Fruit fly (Drosophila melanogaster) whole organism, embryonic: ENCODE data around the gene CG18557.

Source experiments
- Bgb ChIP-seq: fragments of 200-800 bp; sonication (Bioruptor generic); IDR thresholded peaks from 2 replicates; pipeline ENCODE4 v1.3.6; 2022; ENCODE audit warnings: missing biosample characterization, missing genetic modification characterization; ENCODE audit not compliant: partially characterized antibody
- CG10565 ChIP-seq: fragments of 200-800 bp; sonication (Bioruptor generic); optimal IDR thresholded peaks from 3 replicates; lab custom pipeline; 2016; ENCODE audit warnings: missing biosample characterization, mild to moderate bottlenecking, missing genetic modification characterization
- CG12391 ChIP-seq: fragments of 200-800 bp; sonication (Bioruptor generic); optimal IDR thresholded peaks from 3 replicates; lab custom pipeline; 2018; ENCODE audit warnings: missing biosample characterization, mild to moderate bottlenecking, missing genetic modification characterization, moderate library complexity
- CG12769 ChIP-seq: fragments of 200-800 bp; sonication (Bioruptor generic); optimal IDR thresholded peaks from 2 replicates; lab custom pipeline; 2019; ENCODE audit warnings: missing biosample characterization, mild to moderate bottlenecking, missing genetic modification characterization, moderate library complexity
- CG13894 ChIP-seq: fragments of 200-800 bp; sonication (Bioruptor generic); optimal IDR thresholded peaks from 3 replicates; lab custom pipeline; 2018; ENCODE audit warnings: missing biosample characterization, mild to moderate bottlenecking, missing genetic modification characterization, moderate library complexity
- CG15479 ChIP-seq: fragments of 200-800 bp; sonication (Bioruptor generic); optimal IDR thresholded peaks from 3 replicates; lab custom pipeline; 2019; ENCODE audit warnings: missing biosample characterization, mild to moderate bottlenecking, missing genetic modification characterization, moderate library complexity
- CG18476 ChIP-seq: fragments of 200-800 bp; sonication (Bioruptor generic); optimal IDR thresholded peaks from 2 replicates; lab custom pipeline; 2016; ENCODE audit warnings: missing biosample characterization, mild to moderate bottlenecking, missing genetic modification characterization
- CG18764 ChIP-seq: fragments of 200-800 bp; sonication (Bioruptor generic); optimal IDR thresholded peaks from 3 replicates; lab custom pipeline; 2016; ENCODE audit warnings: missing biosample characterization, missing genetic modification characterization
- CG3838 ChIP-seq: fragments of 200-800 bp; sonication (Bioruptor generic); optimal IDR thresholded peaks from 3 replicates; lab custom pipeline; 2016; ENCODE audit warnings: missing biosample characterization, missing genetic modification characterization
- CG4328 ChIP-seq: fragments of 200-800 bp; sonication (Bioruptor generic); optimal IDR thresholded peaks from 3 replicates; lab custom pipeline; 2017; ENCODE audit warnings: missing biosample characterization, missing genetic modification reagents, missing genetic modification characterization
- CG4360 ChIP-seq: fragments of 200-800 bp; sonication (Bioruptor generic); IDR thresholded peaks from 2 replicates; pipeline ENCODE4 v1.3.6; 2022; ENCODE audit warnings: missing biosample characterization, missing genetic modification characterization
- CG43689 ChIP-seq: fragments of 200-800 bp; sonication (Bioruptor generic); IDR thresholded peaks from 2 replicates; pipeline ENCODE4 v1.3.6; 2022; ENCODE audit warnings: missing biosample characterization, missing genetic modification characterization
- CG5180 ChIP-seq: fragments of 200-800 bp; sonication (Bioruptor generic); optimal IDR thresholded peaks from 3 replicates; lab custom pipeline; 2017; ENCODE audit warnings: missing biosample characterization, missing genetic modification characterization, mild to moderate bottlenecking, moderate library complexity, missing genetic modification reagents
- CG5953 ChIP-seq: fragments of 200-800 bp; sonication (Bioruptor generic); IDR thresholded peaks from 2 replicates; pipeline ENCODE4 v1.3.6; 2022; ENCODE audit warnings: missing biosample characterization, missing genetic modification characterization
- CG9437 ChIP-seq: fragments of 200-800 bp; sonication (Bioruptor generic); optimal IDR thresholded peaks from 2 replicates; lab custom pipeline; 2018; ENCODE audit warnings: missing biosample characterization, mild to moderate bottlenecking, missing genetic modification characterization
- CG9932 ChIP-seq: fragments of 200-800 bp; sonication (Bioruptor generic); IDR thresholded peaks from 2 replicates; pipeline ENCODE4 v1.3.6; 2022; ENCODE audit warnings: missing biosample characterization, missing genetic modification characterization
- CoRest ChIP-seq: fragments of 200-800 bp; sonication (Bioruptor generic); optimal IDR thresholded peaks from 3 replicates; lab custom pipeline; 2018; ENCODE audit warnings: missing biosample characterization, mild to moderate bottlenecking, missing genetic modification characterization, moderate library complexity
- Deaf1 ChIP-seq: fragments of 200-800 bp; optimal IDR thresholded peaks from 3 replicates; lab custom pipeline; 2019; ENCODE audit warnings: missing biosample characterization, mild to moderate bottlenecking, missing genetic modification characterization, moderate library complexity
- Dek ChIP-seq: fragments of 200-800 bp; sonication (Bioruptor generic); optimal IDR thresholded peaks from 3 replicates; lab custom pipeline; 2019; ENCODE audit warnings: missing biosample characterization, mild to moderate bottlenecking, missing genetic modification characterization, moderate library complexity
- E2f1 ChIP-seq: fragments of 200-800 bp; sonication (Bioruptor generic); IDR thresholded peaks from 2 replicates; pipeline ENCODE4 v1.3.6; 2022; ENCODE audit warnings: missing biosample characterization, missing genetic modification characterization
- Hey ChIP-seq: fragments of 200-800 bp; sonication (Bioruptor generic); optimal IDR thresholded peaks from 3 replicates; lab custom pipeline; 2018; ENCODE audit warnings: missing biosample characterization, mild to moderate bottlenecking, missing genetic modification characterization
- Med ChIP-seq: fragments of 200-800 bp; sonication (Bioruptor generic); peaks from one replicate; lab custom pipeline; 2016; ENCODE audit warnings: missing biosample characterization, missing genetic modification characterization, mild to moderate bottlenecking, inconsistent platforms, moderate library complexity
- Rx ChIP-seq: fragments of 200-800 bp; sonication (Bioruptor generic); IDR thresholded peaks from 2 replicates; pipeline ENCODE4 v1.3.6; 2022; ENCODE audit warnings: missing biosample characterization, missing genetic modification characterization
- Trl ChIP-seq, 3 experiments: fragments of >200 bp in 2 of 3; fragments of 200-800 bp in 1 of 3; sonication (Bioruptor generic) in 1 of 3; optimal IDR thresholded peaks; 2 replicates in 1 of 3; 3 replicates in 2 of 3; lab custom pipeline; 2016 to 2017; ENCODE audit warnings: missing biosample characterization in 1 of 3, missing genetic modification characterization in 1 of 3
- Vsx1 ChIP-seq: fragments of 200-800 bp; sonication (Bioruptor generic); optimal IDR thresholded peaks from 2 replicates; lab custom pipeline; 2017; ENCODE audit warnings: missing biosample characterization, mild to moderate bottlenecking, missing genetic modification characterization, missing genetic modification reagents
- Xrp1 ChIP-seq: fragments of 200-800 bp; sonication (Bioruptor generic); IDR thresholded peaks from 2 replicates; pipeline ENCODE4 v1.3.6; 2022; ENCODE audit warnings: missing biosample characterization, missing genetic modification characterization
- abd-A ChIP-seq: fragments of 200-800 bp; sonication (Bioruptor generic); optimal IDR thresholded peaks from 3 replicates; lab custom pipeline; 2019; ENCODE audit warnings: missing biosample characterization, mild to moderate bottlenecking, missing genetic modification characterization, moderate library complexity
- ase ChIP-seq: fragments of 200-800 bp; sonication (Bioruptor generic); IDR thresholded peaks from 3 replicates; pipeline ENCODE4 v1.3.6; 2022; ENCODE audit warnings: missing biosample characterization, missing genetic modification characterization
- cg ChIP-seq: fragments of 200-800 bp; sonication (Bioruptor generic); optimal IDR thresholded peaks from 3 replicates; lab custom pipeline; 2019; ENCODE audit warnings: missing biosample characterization, mild to moderate bottlenecking, missing genetic modification characterization, moderate library complexity
- chm ChIP-seq: fragments of 200-800 bp; sonication (Bioruptor generic); IDR thresholded peaks from 2 replicates; pipeline ENCODE4 v1.3.6; 2022; ENCODE audit warnings: missing biosample characterization, missing genetic modification characterization
- ci ChIP-seq: fragments of 200-800 bp; sonication (Bioruptor generic); IDR thresholded peaks from 3 replicates; pipeline ENCODE4 v1.3.6; 2022; ENCODE audit warnings: missing biosample characterization, missing genetic modification characterization
- esg ChIP-seq: fragments of 200-800 bp; sonication (Bioruptor generic); conservative IDR thresholded peaks from 2 replicates; pipeline ENCODE4 v1.3.6; 2022; ENCODE audit warnings: missing biosample characterization, missing genetic modification characterization
- fru ChIP-seq: fragments of >200 bp; optimal IDR thresholded peaks from 2 replicates; lab custom pipeline; 2017
- ham ChIP-seq: fragments of 200-800 bp; sonication (Bioruptor generic); IDR thresholded peaks from 2 replicates; pipeline ENCODE4 v1.3.6; 2022; ENCODE audit warnings: missing biosample characterization, missing genetic modification characterization
- jing ChIP-seq: fragments of 200-800 bp; sonication (Bioruptor generic); optimal IDR thresholded peaks from 2 replicates; lab custom pipeline; 2018; ENCODE audit warnings: missing biosample characterization, mild to moderate bottlenecking, missing genetic modification characterization
- ken ChIP-seq: fragments of 200-800 bp; sonication (Bioruptor generic); IDR thresholded peaks from 3 replicates; pipeline ENCODE4 v1.3.6; 2022; ENCODE audit warnings: missing biosample characterization, missing genetic modification characterization
- kni ChIP-seq: fragments of 200-800 bp; sonication (Bioruptor generic); optimal IDR thresholded peaks from 3 replicates; lab custom pipeline; 2017; ENCODE audit warnings: mild to moderate bottlenecking, missing biosample characterization, missing genetic modification reagents, missing genetic modification characterization
- lbe ChIP-seq: fragments of 200-800 bp; sonication (Bioruptor generic); optimal IDR thresholded peaks from 2 replicates; lab custom pipeline; 2016; ENCODE audit warnings: missing biosample characterization, mild to moderate bottlenecking, missing genetic modification characterization
- maf-S ChIP-seq: fragments of 200-800 bp; sonication (Bioruptor generic); optimal IDR thresholded peaks from 2 replicates; lab custom pipeline; 2016; ENCODE audit warnings: missing biosample characterization, missing genetic modification characterization
- otp ChIP-seq: fragments of 200-800 bp; sonication (Bioruptor generic); IDR thresholded peaks from 3 replicates; pipeline ENCODE4, ENCODE4 v1.3.6; 2022; ENCODE audit warnings: missing biosample characterization, missing genetic modification characterization
- p53 ChIP-seq: fragments of 200-800 bp; sonication (Bioruptor generic); optimal IDR thresholded peaks from 2 replicates; lab custom pipeline; 2016; ENCODE audit warnings: missing biosample characterization, missing genetic modification characterization
- pros ChIP-seq: fragments of 200-800 bp; sonication (Bioruptor generic); optimal IDR thresholded peaks from 3 replicates; lab custom pipeline; 2019; ENCODE audit warnings: missing biosample characterization, mild to moderate bottlenecking, missing genetic modification characterization, moderate library complexity
- pzg ChIP-seq: fragments of 200-800 bp; sonication (Bioruptor generic); optimal IDR thresholded peaks from 3 replicates; lab custom pipeline; 2018; ENCODE audit warnings: missing biosample characterization, mild to moderate bottlenecking, missing genetic modification characterization, moderate library complexity
- salm ChIP-seq: fragments of 200-800 bp; sonication (Bioruptor generic); optimal IDR thresholded peaks from 2 replicates; lab custom pipeline; 2018; ENCODE audit warnings: missing biosample characterization, mild to moderate bottlenecking, missing genetic modification characterization
- schlank ChIP-seq: fragments of 200-800 bp; sonication (Bioruptor generic); optimal IDR thresholded peaks from 2 replicates; lab custom pipeline; 2018; ENCODE audit warnings: missing biosample characterization, mild to moderate bottlenecking, missing genetic modification characterization
- sens ChIP-seq: fragments of 200-800 bp; sonication (Bioruptor generic); peaks from one replicate; lab custom pipeline; 2016; ENCODE audit warnings: missing biosample characterization, missing genetic modification characterization
- seq ChIP-seq: fragments of 200-800 bp; sonication (Bioruptor generic); IDR thresholded peaks from 2 replicates; pipeline ENCODE4 v1.3.6; 2022; ENCODE audit warnings: missing biosample characterization, missing genetic modification characterization

CG18557 gene

DNA sequence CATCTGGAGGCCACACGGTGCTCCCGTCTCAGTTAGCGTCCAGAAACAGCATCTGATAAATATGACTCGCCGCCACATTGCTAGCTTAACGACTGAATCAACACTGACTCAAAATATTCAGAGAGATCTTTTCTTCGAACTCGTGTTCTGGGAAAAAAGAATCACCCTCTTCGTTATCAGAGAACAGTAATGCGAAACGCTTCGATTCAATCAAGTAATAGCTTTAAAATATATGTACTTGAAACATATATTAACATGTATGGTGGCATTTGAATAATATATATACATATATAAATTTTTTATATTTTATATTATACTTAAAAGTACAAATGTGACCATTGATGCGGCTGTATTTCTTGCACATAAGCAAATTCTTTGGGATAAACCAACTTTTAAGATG, at the start of gene CG18557:
Gene CG18557, minus strand, starts transcription at position 101 of the 400 bp plus-strand sequence.
- no peak for TF ChIP-seq esg (GFP tag; lab: Robert Waterston, UW)
- no peak for TF ChIP-seq CG9437
- no peak for TF ChIP-seq seq (GFP tag; lab: Robert Waterston, UW)
- no peak for TF ChIP-seq CG12391 (tag; lab: Kevin White, UChicago)
- no peak for TF ChIP-seq fru (lab: Kevin White, UChicago)
- no peak for TF ChIP-seq CG9932 (GFP tag; lab: Robert Waterston, UW)
- TF ChIP-seq ase (GFP tag; lab: Robert Waterston, UW) = no peak
- no peak for TF ChIP-seq jing
- no peak for TF ChIP-seq Vsx1 (GFP tag; lab: Kevin White, UChicago)

DNA sequence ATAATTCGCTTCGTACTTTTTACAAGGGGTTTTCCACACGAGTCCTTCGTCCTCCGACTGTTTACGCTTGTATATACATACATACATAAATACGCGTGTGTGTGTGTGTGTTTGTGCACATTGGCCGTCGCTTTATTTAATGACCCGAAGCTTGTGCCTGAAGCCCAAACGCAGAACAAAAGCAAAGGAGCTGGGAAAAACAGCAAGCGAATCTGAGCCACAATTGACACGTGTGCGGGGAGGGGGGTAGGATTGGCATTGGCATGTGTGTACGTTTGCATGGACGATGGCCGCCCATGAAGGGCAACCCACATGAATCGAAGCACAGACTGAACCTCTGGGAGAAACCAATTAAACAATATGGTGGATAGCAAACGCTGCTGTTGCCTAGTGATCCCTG, 48.8 kb upstream of the CG18557 start:
- no peak for TF ChIP-seq CG43689 (GFP tag; lab: Robert Waterston, UW)
- TF ChIP-seq pros (GFP tag; lab: Kevin White, UChicago) = peak; percentile 18
- peak; percentile 56 for TF ChIP-seq abd-A (tag; lab: Kevin White, UChicago)
- TF ChIP-seq Hey (tag; lab: Kevin White, UChicago) = peak; percentile 14
- TF ChIP-seq sens = peak; percentile 56
- TF ChIP-seq CoRest (tag; lab: Kevin White, UChicago) = no peak
- no peak for TF ChIP-seq CG5953
- TF ChIP-seq CG15479 (GFP tag; lab: Kevin White, UChicago) = no peak
- peak; percentile 13 for TF ChIP-seq Deaf1 (tag; lab: Kevin White, UChicago)
- no peak for TF ChIP-seq ham
- no peak for TF ChIP-seq CG10565 (GFP tag; lab: Kevin White, UChicago)

DNA sequence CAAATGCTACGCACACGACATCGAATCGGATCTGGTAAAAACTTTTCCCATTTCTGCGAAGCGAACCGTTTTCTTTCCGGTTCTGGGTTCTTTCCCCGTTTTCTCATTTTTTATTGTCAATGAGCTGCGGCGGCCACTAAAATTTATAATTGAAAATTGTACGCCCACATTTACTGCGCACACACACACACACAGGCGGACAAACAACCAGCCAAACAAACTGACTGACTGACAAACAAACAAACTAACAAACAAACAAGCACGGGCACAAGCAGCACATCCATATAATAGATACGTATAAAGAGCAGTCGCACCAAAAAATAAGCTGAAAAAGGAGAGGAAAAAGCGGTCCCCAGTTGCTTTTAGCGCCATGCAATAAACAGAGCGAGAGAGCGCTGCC, 45.7 kb upstream of the CG18557 start:
- TF ChIP-seq E2f1 = no peak
- peak; percentile 2 to 15 for TF ChIP-seq Trl (optimal IDR thresholded peaks at IDR 0.05; lab: Kevin White, UChicago)
- TF ChIP-seq Trl (GFP tag; optimal IDR thresholded peaks at IDR 0.05; lab: Kevin White, UChicago) = no peak
- peak; percentile 41 for TF ChIP-seq abd-A (tag; lab: Kevin White, UChicago)
- TF ChIP-seq ci (GFP tag; lab: Robert Waterston, UW) = 0 out of 3 replicates have a peak, but pooled peaks have one; percentile 39
- peak; percentile 28 for TF ChIP-seq kni (GFP tag; lab: Kevin White, UChicago)
- 0 out of 2 replicates have a peak, but pooled peaks have one; percentile 9 for TF ChIP-seq Bgb (GFP tag; lab: Robert Waterston, UW)
- TF ChIP-seq CG4360 (GFP tag; lab: Robert Waterston, UW) = 0 out of 2 replicates have a peak, but pooled peaks have one; percentile 12
- peak; percentile 45 for TF ChIP-seq cg (GFP tag; lab: Kevin White, UChicago)
- peak; percentile 51 for TF ChIP-seq CG13894 (tag; lab: Kevin White, UChicago)
- no peak for TF ChIP-seq Dek (tag; lab: Kevin White, UChicago)
- 0 out of 2 replicates have a peak, but pooled peaks have one; percentile 23 for TF ChIP-seq chm (GFP tag; lab: Robert Waterston, UW)
- TF ChIP-seq Med = peak; percentile 19
- TF ChIP-seq CG18764 = no peak
- TF ChIP-seq CG5180 (GFP tag; lab: Kevin White, UChicago) = peak; percentile 60
- no peak for TF ChIP-seq otp
- peak; percentile 81 for TF ChIP-seq sens
- 0 out of 2 replicates have a peak, but pooled peaks have one; percentile 18 for TF ChIP-seq Xrp1 (GFP tag; lab: Robert Waterston, UW)

DNA sequence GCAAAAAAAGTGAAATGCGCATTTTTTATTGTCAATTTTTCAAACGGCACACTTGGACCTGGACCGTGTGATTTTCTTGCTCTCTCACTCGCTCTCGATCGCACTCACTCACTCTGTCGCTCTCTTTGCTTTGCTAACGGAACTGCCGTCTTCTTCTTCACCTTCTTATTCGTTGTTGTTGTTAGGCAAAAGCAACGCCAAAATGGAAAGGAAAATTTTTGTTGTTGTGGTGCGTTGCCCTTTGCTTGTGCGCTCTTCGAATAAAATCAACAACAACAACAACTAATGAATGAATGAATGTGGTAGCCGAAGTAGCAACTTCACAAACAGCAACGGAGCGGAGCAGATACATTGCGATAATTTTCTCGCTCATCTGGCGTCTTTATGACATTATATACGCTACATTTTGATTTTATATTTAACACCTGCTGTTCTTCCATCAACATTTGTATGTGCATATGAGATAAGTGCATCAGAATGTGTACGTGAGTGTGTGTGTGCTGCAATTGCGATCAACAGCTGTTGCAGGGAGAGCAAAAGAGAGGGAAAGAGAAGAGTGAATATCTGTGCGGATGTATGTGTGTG, 43.4 kb upstream of the CG18557 start:
- TF ChIP-seq ken (GFP tag; lab: Robert Waterston, UW) = no peak
- no peak for TF ChIP-seq maf-S (GFP tag; lab: Kevin White, UChicago)
- peak; percentile 34 for TF ChIP-seq CG12769
- TF ChIP-seq CG3838 = no peak
- TF ChIP-seq CoRest (tag; lab: Kevin White, UChicago) = no peak
- peak; percentile 52 for TF ChIP-seq lbe (GFP tag; lab: Kevin White, UChicago)
- TF ChIP-seq pzg (GFP tag; lab: Kevin White, UChicago) = no peak
- TF ChIP-seq p53 = no peak
- no peak for TF ChIP-seq schlank
- TF ChIP-seq CG18476 = no peak
- no peak for TF ChIP-seq Rx (GFP tag; lab: Robert Waterston, UW)
- TF ChIP-seq salm (tag; lab: Kevin White, UChicago) = no peak
- no peak for TF ChIP-seq CG4328 (GFP tag; lab: Kevin White, UChicago)
